Worm (Caenorhabditis elegans): ENCODE data around the gene elt-7.

DNA sequence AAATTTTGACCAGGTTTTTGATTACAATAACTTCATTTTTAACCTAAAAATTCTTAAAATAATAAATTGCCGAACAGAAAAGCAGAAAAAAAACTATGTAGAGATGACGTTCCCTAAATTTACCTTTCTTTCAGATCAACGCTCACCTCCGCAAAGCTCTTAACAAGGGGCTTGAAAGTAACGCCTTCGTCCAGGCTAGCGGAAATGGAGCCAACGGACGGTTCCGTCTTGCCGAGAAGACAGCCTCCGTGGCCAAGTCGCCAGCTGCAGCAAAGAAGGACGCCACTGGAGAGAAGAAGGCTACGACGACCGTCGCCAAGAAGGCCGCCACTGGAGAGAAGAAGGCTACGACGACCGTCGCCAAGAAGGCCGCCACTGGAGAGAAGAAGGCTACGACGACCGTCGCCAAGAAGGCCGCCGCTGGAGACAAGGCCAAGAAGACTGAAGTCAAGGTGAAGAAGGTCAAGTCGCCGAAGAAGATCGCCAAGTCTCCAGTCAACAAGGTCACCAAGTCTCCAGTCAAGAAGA is 15.7 kb upstream of the elt-7 start:
- TF ChIP-seq aly-2 (tag; optimal IDR thresholded peaks at IDR 0.05) (no peak), nhr-77 (tag; optimal IDR thresholded peaks at IDR 0.05) (no peak), set-16 (GFP tag; IDR thresholded peaks at IDR 0.05) (peak; percentile 91), nhr-11 (tag; optimal IDR thresholded peaks at IDR 0.05) (no peak)

All from whole organism, L4 larva.